Fruit fly (Drosophila melanogaster) whole organism, prepupa: ENCODE results near the gene hh.
A peak's percentile ranks its signal among the peaks of the same experiment; 100 is the strongest.

ENCODE experiments used
- Blimp-1 ChIP-seq: fragments of 200-800 bp; sonication (Bioruptor generic); optimal IDR thresholded peaks from 3 replicates; lab custom pipeline; 2017; ENCODE audit warnings: missing biosample characterization, missing genetic modification characterization, mild to moderate bottlenecking, moderate library complexity, missing genetic modification reagents
- CG11294 ChIP-seq: fragments of 200-800 bp; sonication (Bioruptor generic); IDR thresholded peaks from 2 replicates; pipeline ENCODE4 v1.3.6; 2022; ENCODE audit warnings: missing biosample characterization, missing genetic modification characterization
- CG11902 ChIP-seq: fragments of 200-800 bp; sonication (Bioruptor generic); optimal IDR thresholded peaks from 3 replicates; lab custom pipeline; 2016; ENCODE audit warnings: missing biosample characterization, missing genetic modification characterization
- CG15336 ChIP-seq: fragments of 200-800 bp; sonication (Bioruptor generic); IDR thresholded peaks from 2 replicates; pipeline ENCODE4 v1.3.6; 2022; ENCODE audit warnings: missing biosample characterization, missing genetic modification characterization
- CG1621 ChIP-seq: fragments of 200-800 bp; sonication (Bioruptor generic); optimal IDR thresholded peaks from 3 replicates; lab custom pipeline; 2018; ENCODE audit warnings: missing biosample characterization, mild to moderate bottlenecking, missing genetic modification characterization
- CG16779 ChIP-seq: fragments of 200-800 bp; sonication (Bioruptor generic); optimal IDR thresholded peaks from 3 replicates; lab custom pipeline; 2017; ENCODE audit warnings: missing biosample characterization, mild to moderate bottlenecking, missing genetic modification characterization
- CG3032 ChIP-seq: fragments of 200-800 bp; optimal IDR thresholded peaks from 2 replicates; lab custom pipeline; 2019; ENCODE audit warnings: missing biosample characterization, mild to moderate bottlenecking, missing genetic modification characterization, moderate library complexity
- CG31627 ChIP-seq: fragments of 200-800 bp; sonication (Bioruptor generic); optimal IDR thresholded peaks from 3 replicates; lab custom pipeline; 2016; ENCODE audit warnings: missing biosample characterization, missing genetic modification characterization
- CG32006 ChIP-seq: fragments of 200-800 bp; sonication (Bioruptor generic); optimal IDR thresholded peaks from 3 replicates; lab custom pipeline; 2017; ENCODE audit warnings: missing biosample characterization, mild to moderate bottlenecking, missing genetic modification characterization
- CG3919 ChIP-seq: fragments of 200-800 bp; sonication (Bioruptor generic); optimal IDR thresholded peaks from 3 replicates; lab custom pipeline; 2016; ENCODE audit warnings: missing biosample characterization, missing genetic modification characterization
- CG6163 ChIP-seq: fragments of 200-800 bp; sonication (Bioruptor generic); IDR thresholded peaks from 3 replicates; pipeline ENCODE4 v1.3.6; 2022; ENCODE audit warnings: missing biosample characterization, missing genetic modification characterization
- CG6276 ChIP-seq: fragments of 200-800 bp; sonication (Bioruptor generic); optimal IDR thresholded peaks from 2 replicates; lab custom pipeline; 2017; ENCODE audit warnings: missing biosample characterization, mild to moderate bottlenecking, missing genetic modification characterization
- CG6792 ChIP-seq: fragments of 200-800 bp; sonication (Bioruptor generic); optimal IDR thresholded peaks from 3 replicates; lab custom pipeline; 2016; ENCODE audit warnings: missing biosample characterization, missing genetic modification characterization
- CG6808 ChIP-seq: fragments of 200-800 bp; sonication (Bioruptor generic); optimal IDR thresholded peaks from 3 replicates; lab custom pipeline; 2017; ENCODE audit warnings: missing biosample characterization, missing genetic modification characterization, mild to moderate bottlenecking, moderate library complexity, missing genetic modification reagents
- CG6854 ChIP-seq: fragments of 200-800 bp; sonication (Bioruptor generic); optimal IDR thresholded peaks from 2 replicates; lab custom pipeline; 2017; ENCODE audit warnings: missing biosample characterization, mild to moderate bottlenecking, missing genetic modification characterization
- CG8119 ChIP-seq: fragments of 200-800 bp; sonication (Bioruptor generic); IDR thresholded peaks from 3 replicates; pipeline ENCODE4 v1.3.6; 2022; ENCODE audit warnings: missing biosample characterization, missing genetic modification characterization
- CG8319 ChIP-seq: fragments of 200-800 bp; sonication (Bioruptor generic); optimal IDR thresholded peaks from 3 replicates; lab custom pipeline; 2016; ENCODE audit warnings: missing biosample characterization, missing genetic modification characterization
- Eip75B ChIP-seq: fragments of 200-800 bp; sonication (Bioruptor generic); optimal IDR thresholded peaks from 3 replicates; lab custom pipeline; 2016; ENCODE audit warnings: missing biosample characterization, missing genetic modification characterization
- Eip78C ChIP-seq: fragments of 200-800 bp; sonication (Bioruptor generic); peaks from one replicate; lab custom pipeline; 2016; ENCODE audit warnings: missing biosample characterization, missing genetic modification characterization
- Eip93F ChIP-seq: fragments of 200-800 bp; sonication (Bioruptor generic); optimal IDR thresholded peaks from 2 replicates; lab custom pipeline; 2016; ENCODE audit warnings: missing biosample characterization, mild to moderate bottlenecking, missing genetic modification characterization
- Ets21C ChIP-seq: fragments of 200-800 bp; sonication (Bioruptor generic); optimal IDR thresholded peaks from 3 replicates; lab custom pipeline; 2016; ENCODE audit warnings: missing biosample characterization, missing genetic modification characterization
- Ets96B ChIP-seq: fragments of 200-800 bp; optimal IDR thresholded peaks from 2 replicates; lab custom pipeline; 2019; ENCODE audit warnings: missing biosample characterization, mild to moderate bottlenecking, missing genetic modification characterization, moderate library complexity
- Gug ChIP-seq: fragments of 200-800 bp; sonication (Bioruptor generic); IDR thresholded peaks from 2 replicates; pipeline ENCODE4 v1.3.6; 2022; ENCODE audit warnings: missing biosample characterization, missing genetic modification characterization
- Hr38 ChIP-seq: sonication (Bioruptor generic); optimal IDR thresholded peaks from 2 replicates; lab custom pipeline; 2016; ENCODE audit warnings: missing biosample characterization, missing genetic modification characterization
- Hr4 ChIP-seq: fragments of 200-800 bp; sonication (Bioruptor generic); optimal IDR thresholded peaks from 3 replicates; lab custom pipeline; 2016; ENCODE audit warnings: missing biosample characterization, missing genetic modification characterization
- Lpt ChIP-seq: fragments of 200-800 bp; sonication (Bioruptor generic); optimal IDR thresholded peaks from 3 replicates; lab custom pipeline; 2016; ENCODE audit warnings: missing biosample characterization, missing genetic modification characterization
- Met ChIP-seq: fragments of 200-800 bp; sonication (Bioruptor generic); optimal IDR thresholded peaks from 3 replicates; lab custom pipeline; 2016; ENCODE audit warnings: missing biosample characterization, missing genetic modification characterization
- OdsH ChIP-seq: fragments of 200-800 bp; sonication (Bioruptor generic); optimal IDR thresholded peaks from 3 replicates; lab custom pipeline; 2016; ENCODE audit warnings: missing biosample characterization, missing genetic modification characterization
- Sox102F ChIP-seq: fragments of 200-800 bp; sonication (Bioruptor generic); optimal IDR thresholded peaks from 2 replicates; lab custom pipeline; 2016; ENCODE audit warnings: missing biosample characterization, mild to moderate bottlenecking, missing genetic modification characterization
- achi ChIP-seq: fragments of 200-800 bp; sonication (Bioruptor generic); optimal IDR thresholded peaks from 3 replicates; lab custom pipeline; 2016; ENCODE audit warnings: missing biosample characterization, missing genetic modification characterization
- acj6 ChIP-seq: fragments of 200-800 bp; sonication (Bioruptor generic); optimal IDR thresholded peaks from 3 replicates; lab custom pipeline; 2016; ENCODE audit warnings: missing biosample characterization, missing genetic modification characterization
- dac ChIP-seq: fragments of 200-800 bp; sonication (Bioruptor generic); optimal IDR thresholded peaks from 2 replicates; lab custom pipeline; 2017; ENCODE audit warnings: missing biosample characterization, mild to moderate bottlenecking, missing genetic modification characterization
- dsx ChIP-seq: fragments of 200-800 bp; optimal IDR thresholded peaks from 3 replicates; lab custom pipeline; 2019; ENCODE audit warnings: missing biosample characterization, mild to moderate bottlenecking, missing genetic modification characterization, moderate library complexity; ENCODE audit not compliant: poor library complexity, severe bottlenecking
- eg ChIP-seq: fragments of 200-800 bp; sonication (Bioruptor generic); IDR thresholded peaks from 3 replicates; pipeline ENCODE4 v1.3.6; 2022; ENCODE audit warnings: missing biosample characterization, missing genetic modification characterization
- esn ChIP-seq: fragments of 200-800 bp; sonication (Bioruptor generic); optimal IDR thresholded peaks from 2 replicates; lab custom pipeline; 2016; ENCODE audit warnings: missing biosample characterization, mild to moderate bottlenecking, missing genetic modification characterization, moderate library complexity
- fd59A ChIP-seq: fragments of 200-800 bp; sonication (Bioruptor generic); optimal IDR thresholded peaks from 2 replicates; lab custom pipeline; 2017; ENCODE audit warnings: missing biosample characterization, mild to moderate bottlenecking, missing genetic modification characterization, missing genetic modification reagents
- fd85E ChIP-seq: fragments of 200-800 bp; sonication (Bioruptor generic); optimal IDR thresholded peaks from 3 replicates; lab custom pipeline; 2016; ENCODE audit warnings: missing biosample characterization, missing genetic modification characterization
- fkh ChIP-seq: fragments of 200-800 bp; sonication (Bioruptor generic); optimal IDR thresholded peaks from 3 replicates; lab custom pipeline; 2017; ENCODE audit warnings: missing biosample characterization, mild to moderate bottlenecking, missing genetic modification characterization, moderate library complexity
- spab ChIP-seq: fragments of 200-800 bp; sonication (Bioruptor generic); optimal IDR thresholded peaks from 2 replicates; lab custom pipeline; 2017; ENCODE audit warnings: missing biosample characterization, mild to moderate bottlenecking, missing genetic modification characterization, missing genetic modification reagents
- ss ChIP-seq, 2 experiments: fragments of 200-800 bp; sonication (Bioruptor generic); optimal IDR thresholded peaks; 2 replicates in 1 of 2; 3 replicates in 1 of 2; lab custom pipeline; 2017 to 2018; ENCODE audit warnings: mild to moderate bottlenecking in 2 of 2, missing biosample characterization in 2 of 2, missing genetic modification characterization in 2 of 2, moderate library complexity in 1 of 2
- svp ChIP-seq: fragments of 200-800 bp; sonication (Bioruptor generic); peaks from one replicate; lab custom pipeline; 2016; ENCODE audit warnings: missing biosample characterization, missing genetic modification characterization
- topi ChIP-seq: fragments of 200-800 bp; sonication (Bioruptor generic); optimal IDR thresholded peaks from 3 replicates; lab custom pipeline; 2016; ENCODE audit warnings: missing biosample characterization, missing genetic modification characterization
- vri ChIP-seq: fragments of 200-800 bp; sonication (Bioruptor generic); optimal IDR thresholded peaks from 3 replicates; lab custom pipeline; 2016; ENCODE audit warnings: missing biosample characterization, mild to moderate bottlenecking, missing genetic modification characterization

The hh gene

dm6 chr3R:23157664-23158151 is 16.0 kb upstream of the hh start, which contains the start of gene unk:
unk (minus strand) TSS chr3R:23157862.
- peak; percentile 63 for TF ChIP-seq svp (GFP tag; lab: Kevin White, UChicago)
- TF ChIP-seq Hr38 (GFP tag; lab: Kevin White, UChicago): no peak
- TF ChIP-seq CG3032: peak; percentile 9
- no peak for TF ChIP-seq CG31627 (GFP tag; lab: Kevin White, UChicago)
- TF ChIP-seq Eip78C (GFP tag; lab: Kevin White, UChicago): peak; percentile 60
- TF ChIP-seq Met (GFP tag; lab: Kevin White, UChicago): no peak
- no peak for TF ChIP-seq acj6 (GFP tag; lab: Kevin White, UChicago)
- TF ChIP-seq OdsH (GFP tag; lab: Kevin White, UChicago): no peak
- TF ChIP-seq CG15336 (GFP tag; lab: Robert Waterston, UW): no peak
- TF ChIP-seq esn (GFP tag; lab: Kevin White, UChicago): peak; percentile 33

- TF ChIP-seq spab (GFP tag; lab: Kevin White, UChicago) (peak; percentile 27), achi (peak; percentile 7), ss (GFP tag; optimal IDR thresholded peaks at IDR 0.05; lab: Kevin White, UChicago) (peak; percentile 60 to 75), OdsH (GFP tag; lab: Kevin White, UChicago) (no peak), Ets21C (GFP tag; lab: Kevin White, UChicago) (no peak), Ets96B (tag; lab: Kevin White, UChicago) (peak; percentile 29), CG6808 (GFP tag; lab: Kevin White, UChicago) (peak; percentile 45), Sox102F (no peak), Eip78C (GFP tag; lab: Kevin White, UChicago) (peak; percentile 59), CG1621 (tag; lab: Kevin White, UChicago) (peak; percentile 6), CG15336 (GFP tag; lab: Robert Waterston, UW) (no peak), dsx (GFP tag; lab: Kevin White, UChicago) (peak; percentile 73), CG6276 (GFP tag; lab: Kevin White, UChicago) (peak; percentile 49), fd85E (peak; percentile 5), CG6163 (GFP tag; lab: Robert Waterston, UW) (peak; percentile 67), CG16779 (peak; percentile 72), svp (GFP tag; lab: Kevin White, UChicago) (peak; percentile 93), CG8319 (GFP tag; lab: Kevin White, UChicago) (peak; percentile 92), CG11294 (no peak), Gug (0 out of 2 replicates have a peak, but pooled peaks have one; percentile 24), fkh (GFP tag; lab: Kevin White, UChicago) (peak; percentile 91), Lpt (no peak), dac (GFP tag; lab: Kevin White, UChicago) (no peak), CG32006 (GFP tag; lab: Kevin White, UChicago) (peak; percentile 29), CG3919 (peak; percentile 14), Blimp-1 (peak; percentile 95), CG11902 (GFP tag; lab: Kevin White, UChicago) (no peak), CG6854 (GFP tag; lab: Kevin White, UChicago) (peak; percentile 50), fd59A (peak; percentile 6), CG3032 (peak; percentile 33), CG8119 (peak; percentile 49; the same call in 2 of the 3 replicates)
- TF ChIP-seq, all 60 proteins: peak for 23
Observed at dm6 chr3R:23156865-23157515, 15.3 kb upstream of the hh start.

- no peak for TF ChIP-seq topi (GFP tag; lab: Kevin White, UChicago)
- TF ChIP-seq Eip93F (GFP tag; lab: Kevin White, UChicago): no peak
- no peak for TF ChIP-seq acj6 (GFP tag; lab: Kevin White, UChicago)
- TF ChIP-seq Hr4 (GFP tag; lab: Kevin White, UChicago): no peak
- no peak for TF ChIP-seq CG6163 (GFP tag; lab: Robert Waterston, UW)
- no peak for TF ChIP-seq eg
- TF ChIP-seq OdsH (GFP tag; lab: Kevin White, UChicago): no peak
- no peak for TF ChIP-seq vri
- TF ChIP-seq CG6792 (GFP tag; lab: Kevin White, UChicago): no peak
- TF ChIP-seq Eip75B (GFP tag; lab: Kevin White, UChicago): no peak
- no peak for TF ChIP-seq achi
- no peak for TF ChIP-seq Eip78C (GFP tag; lab: Kevin White, UChicago)
- TF ChIP-seq CG3032: no peak
- TF ChIP-seq Met (GFP tag; lab: Kevin White, UChicago): no peak
- no peak for TF ChIP-seq dac (GFP tag; lab: Kevin White, UChicago)
- no peak for TF ChIP-seq spab (GFP tag; lab: Kevin White, UChicago)
- TF ChIP-seq Blimp-1: no peak
- no peak for TF ChIP-seq fkh (GFP tag; lab: Kevin White, UChicago)
Observed at dm6 chr3R:23156347-23156864, 14.7 kb upstream of the hh start.
